Worm (Caenorhabditis elegans): ENCODE data around the gene mps-4.
A peak's percentile ranks its signal among the peaks of the same experiment; 100 is the strongest.

Gene mps-4

DNA sequence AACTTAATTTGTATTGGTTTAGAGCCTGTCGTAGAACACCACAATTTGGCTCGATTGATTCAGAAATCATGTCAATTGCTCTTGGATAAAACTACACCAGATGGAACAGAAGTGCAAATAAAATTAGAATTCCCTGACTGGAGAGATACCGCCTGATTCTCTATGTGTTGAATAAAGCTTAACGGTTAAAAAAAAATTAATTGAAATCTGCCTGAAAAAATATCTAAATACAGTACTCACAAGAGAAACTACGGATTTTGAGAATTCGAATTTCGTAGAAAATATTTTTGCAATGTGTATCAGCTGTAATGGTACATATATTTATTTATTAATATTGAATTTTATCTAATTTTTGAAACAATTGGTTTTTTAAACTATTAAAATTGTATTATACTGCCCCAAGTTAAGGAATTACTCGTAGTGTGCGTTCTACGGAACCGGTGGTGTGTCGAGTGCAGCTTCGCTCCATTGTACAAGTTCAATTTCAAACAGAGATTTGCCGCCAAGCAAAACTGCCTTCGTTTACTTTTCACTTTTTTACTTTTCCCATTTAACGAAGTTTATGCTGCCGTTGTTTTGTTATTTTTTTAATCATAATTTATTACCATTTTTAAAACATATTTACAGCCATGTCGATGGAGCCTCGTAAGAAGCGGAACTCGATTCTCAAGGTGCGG is 21.4 kb downstream of the mps-4 start, which contains the start of gene knl-1 (continued):
- peak in 1 of 3 experiments; percentile 21 for TF ChIP-seq lin-35 (GFP tag; optimal IDR thresholded peaks at IDR 0.05)
- no peak for TF ChIP-seq nhr-27 (tag; optimal IDR thresholded peaks at IDR 0.05)
- TF ChIP-seq lsl-1 (GFP tag; optimal IDR thresholded peaks at IDR 0.05): peak; percentile 75
- TF ChIP-seq dpl-1 (GFP tag; optimal IDR thresholded peaks at IDR 0.05): peak; percentile 79
- TF ChIP-seq egl-18 (GFP tag; IDR thresholded peaks at IDR 0.05): no peak
- no peak for TF ChIP-seq egl-44 (GFP tag; IDR thresholded peaks at IDR 0.05)
- TF ChIP-seq dpff-1 (tag; optimal IDR thresholded peaks at IDR 0.05): no peak
- TF ChIP-seq sea-2 (GFP tag; IDR thresholded peaks at IDR 0.05): no peak
- no peak for TF ChIP-seq mes-4 (tag; optimal IDR thresholded peaks at IDR 0.05)
- TF ChIP-seq ets-4 (GFP tag; optimal IDR thresholded peaks at IDR 0.05): no peak
- no peak for TF ChIP-seq nfyb-1 (GFP tag; IDR thresholded peaks at IDR 0.05)
- 0 out of 2 replicates have a peak, but pooled peaks have one; percentile 63 for TF ChIP-seq ztf-28 (GFP tag; IDR thresholded peaks at IDR 0.05)
- TF ChIP-seq Y79H2A.3 (GFP tag; conservative IDR thresholded peaks at IDR 0.05): peak; percentile 31; the same call in 1 of the 2 replicates
- TF ChIP-seq bed-1 (GFP tag; IDR thresholded peaks at IDR 0.05): no peak
- TF ChIP-seq dox-1 (GFP tag; IDR thresholded peaks at IDR 0.05): peak; percentile 74
- no peak for TF ChIP-seq unc-62 (GFP tag; optimal IDR thresholded peaks at IDR 0.05)
- peak; percentile 51; the same call in 1 of the 2 replicates for TF ChIP-seq madf-8 (GFP tag; conservative IDR thresholded peaks at IDR 0.05)
- TF ChIP-seq F52B5.7 (tag; optimal IDR thresholded peaks at IDR 0.05): no peak
- TF ChIP-seq hmg-20 (GFP tag; IDR thresholded peaks at IDR 0.05): no peak
- TF ChIP-seq ceh-79 (tag; optimal IDR thresholded peaks at IDR 0.05): no peak
- TF ChIP-seq attf-6 (GFP tag; IDR thresholded peaks at IDR 0.05): no peak
- no peak for TF ChIP-seq xnd-1 (tag; optimal IDR thresholded peaks at IDR 0.05)
- no peak for TF ChIP-seq nhr-90 (tag; optimal IDR thresholded peaks at IDR 0.05)
- no peak for TF ChIP-seq lsy-27 (tag; optimal IDR thresholded peaks at IDR 0.05; ENCODE audit: borderline replicate concordance, insufficient read depth)
- TF ChIP-seq lir-1 (GFP tag; conservative IDR thresholded peaks at IDR 0.05): no peak
- no peak for TF ChIP-seq lag-1 (GFP tag; IDR thresholded peaks at IDR 0.05)
- 0 out of 2 replicates have a peak, but pooled peaks have one; percentile 51 for TF ChIP-seq aptf-2 (GFP tag; conservative IDR thresholded peaks at IDR 0.05)
- no peak for TF ChIP-seq athp-1 (tag; optimal IDR thresholded peaks at IDR 0.05)
- no peak for TF ChIP-seq ztf-6 (GFP tag; IDR thresholded peaks at IDR 0.05)
- no peak for TF ChIP-seq nfya-2 (GFP tag; IDR thresholded peaks at IDR 0.05)
- TF ChIP-seq hmg-1.2 (GFP tag; IDR thresholded peaks at IDR 0.05): peak; percentile 46; the same call in 1 of the 2 replicates
- TF ChIP-seq hsf-1 (GFP tag; IDR thresholded peaks at IDR 0.05): no peak
- TF ChIP-seq attf-3 (GFP tag; conservative IDR thresholded peaks at IDR 0.05): peak; percentile 63; the same call in 1 of the 2 replicates
- TF ChIP-seq hlh-26 (GFP tag; conservative IDR thresholded peaks at IDR 0.05): no peak
- TF ChIP-seq Y53G8AR.9 (GFP tag; conservative IDR thresholded peaks at IDR 0.05): no peak
- no peak for TF ChIP-seq Y67H2A.10 (GFP tag; conservative IDR thresholded peaks at IDR 0.05)
- no peak for TF ChIP-seq snpc-1.3 (tag; optimal IDR thresholded peaks at IDR 0.05; ENCODE audit: insufficient read depth)
- no peak for TF ChIP-seq tbx-9 (tag; optimal IDR thresholded peaks at IDR 0.05; ENCODE audit: borderline replicate concordance)
- TF ChIP-seq B0336.3 (GFP tag; IDR thresholded peaks at IDR 0.05): no peak
- TF ChIP-seq zim-3 (tag; optimal IDR thresholded peaks at IDR 0.05): no peak
- no peak for TF ChIP-seq rec-8 (tag; optimal IDR thresholded peaks at IDR 0.05)
- TF ChIP-seq rcor-1 (GFP tag; IDR thresholded peaks at IDR 0.05): peak; percentile 45; the same call in 1 of the 2 replicates
- TF ChIP-seq ZK185.1 (tag; optimal IDR thresholded peaks at IDR 0.05; ENCODE audit: poor library complexity, severe bottlenecking): no peak
- peak; percentile 74 for TF ChIP-seq D2030.7 (GFP tag; IDR thresholded peaks at IDR 0.05)
- no peak for TF ChIP-seq T07F8.4 (tag; optimal IDR thresholded peaks at IDR 0.05)
- TF ChIP-seq F49E8.2 (tag; optimal IDR thresholded peaks at IDR 0.05; ENCODE audit: insufficient read depth): no peak
- no peak for TF ChIP-seq repo-1 (tag; optimal IDR thresholded peaks at IDR 0.05)
